Fruit fly (Drosophila melanogaster) whole organism, embryonic: Measurements from ENCODE around the gene sti.

ENCODE experiments used
- CG12071 ChIP-seq: fragments of 200-800 bp; sonication (Bioruptor generic); optimal IDR thresholded peaks from 3 replicates; lab custom pipeline; 2018; ENCODE audit warnings: missing biosample characterization, mild to moderate bottlenecking, missing genetic modification characterization
- CG7928 ChIP-seq: fragments of 200-800 bp; sonication (Bioruptor generic); optimal IDR thresholded peaks from 2 replicates; lab custom pipeline; 2017; ENCODE audit warnings: missing biosample characterization, mild to moderate bottlenecking, missing genetic modification characterization
- CG9727 ChIP-seq: fragments of 200-800 bp; sonication (Bioruptor generic); optimal IDR thresholded peaks from 3 replicates; lab custom pipeline; 2017; ENCODE audit warnings: missing biosample characterization, mild to moderate bottlenecking, missing genetic modification characterization
- fru ChIP-seq: fragments of >200 bp; optimal IDR thresholded peaks from 2 replicates; lab custom pipeline; 2017
- trh ChIP-seq: fragments of 200-800 bp; sonication (Bioruptor generic); optimal IDR thresholded peaks from 2 replicates; lab custom pipeline; 2016; ENCODE audit warnings: missing biosample characterization, missing genetic modification characterization
- unc-4 ChIP-seq: fragments of 200-800 bp; sonication (Bioruptor generic); IDR thresholded peaks from 2 replicates; pipeline ENCODE4 v1.3.6; 2022; ENCODE audit warnings: missing biosample characterization, missing genetic modification characterization; ENCODE audit not compliant: partially characterized antibody

dm6 chr3L:12482246-12482645, 32.4 kb downstream of the sti start, which contains the start of gene CG33725:
- TF ChIP-seq trh (no peak), CG7928 (GFP tag; lab: Kevin White, UChicago) (no peak), CG9727 (GFP tag; lab: Kevin White, UChicago) (no peak), CG12071 (GFP tag; lab: Kevin White, UChicago) (no peak), unc-4 (GFP tag; lab: Robert Waterston, UW) (no peak), fru (no peak)
